Worm (Caenorhabditis elegans) whole organism, young adult: Measurements from ENCODE around the gene tag-281.
"Not testable (repeated sequence)": the region's sequence is repeated elsewhere in the genome, so short reads cannot be mapped to it uniquely, and the experiment has no call there.

Experiments used
- B0019.2 ChIP-seq: fragments of 200-800 bp; sonication (Bioruptor generic); conservative IDR thresholded peaks from 2 replicates; pipeline ENCODE4 v1.3.6; 2022; ENCODE audit warnings: missing genetic modification reagents, missing genetic modification characterization, missing compliant biosample characterization
- B0261.1 ChIP-seq: sonication (generic microtip); optimal IDR thresholded peaks from 2 replicates; lab custom pipeline; 2016; ENCODE audit warnings: mild to moderate bottlenecking, missing genetic modification characterization, moderate library complexity, missing compliant biosample characterization
- B0336.3 ChIP-seq: fragments of 200-800 bp; sonication (Bioruptor generic); IDR thresholded peaks from 2 replicates; pipeline ENCODE4 v1.3.6; 2022; ENCODE audit warnings: missing genetic modification characterization, missing compliant biosample characterization
- F23B12.7 ChIP-seq: sonication (generic microtip); optimal IDR thresholded peaks from 2 replicates; lab custom pipeline; 2017; ENCODE audit warnings: missing genetic modification characterization, mild to moderate bottlenecking, missing compliant biosample characterization, antibody characterized with exemption, moderate library complexity; ENCODE audit not compliant: insufficient read depth
- F33H1.4 ChIP-seq: fragments of 200-800 bp; sonication (Bioruptor generic); IDR thresholded peaks from 2 replicates; pipeline ENCODE4 v1.3.6; 2022; ENCODE audit warnings: missing genetic modification reagents, missing genetic modification characterization, missing compliant biosample characterization
- F39B2.1 ChIP-seq: fragments of 200-800 bp; sonication (Bioruptor generic); IDR thresholded peaks from 2 replicates; pipeline ENCODE4 v1.3.6; 2022; ENCODE audit warnings: missing genetic modification reagents, missing genetic modification characterization, missing compliant biosample characterization
- F52B5.7 ChIP-seq: sonication (generic microtip); optimal IDR thresholded peaks from 2 replicates; lab custom pipeline; 2016; ENCODE audit warnings: mild to moderate bottlenecking, missing genetic modification characterization, missing compliant biosample characterization
- F55B11.4 ChIP-seq: sonication (generic microtip); optimal IDR thresholded peaks from 2 replicates; lab custom pipeline; 2016; ENCODE audit warnings: missing compliant biosample characterization, missing genetic modification characterization, borderline replicate concordance; ENCODE audit not compliant: insufficient read depth
- F57A8.1 ChIP-seq: fragments of 200-800 bp; sonication (Bioruptor generic); optimal IDR thresholded peaks from 2 replicates; lab custom pipeline; 2018; ENCODE audit warnings: mild to moderate bottlenecking, missing genetic modification characterization, moderate library complexity, missing compliant biosample characterization
- T26A5.8 ChIP-seq: sonication (generic microtip); optimal IDR thresholded peaks from 2 replicates; lab custom pipeline; 2016; ENCODE audit warnings: missing genetic modification characterization, missing compliant biosample characterization
- Y95B8A.8 ChIP-seq: fragments of 200-800 bp; sonication (Bioruptor generic); IDR thresholded peaks from 2 replicates; pipeline ENCODE4 v1.3.6; 2022; ENCODE audit warnings: missing genetic modification reagents, missing genetic modification characterization, missing compliant biosample characterization
- ama-1 ChIP-seq, 3 experiments: fragments of 150-350 bp in 1 of 3; sonication (generic microtip) in 2 of 3; optimal IDR thresholded peaks; 2 replicates each; lab custom pipeline; 2014 to 2018; ENCODE audit warnings: missing biosample characterization in 2 of 3, missing genetic modification characterization in 2 of 3, missing genetic modification reagents in 2 of 3
- athp-1 ChIP-seq: sonication (generic microtip); optimal IDR thresholded peaks from 2 replicates; lab custom pipeline; 2017; ENCODE audit warnings: mild to moderate bottlenecking, missing genetic modification characterization, missing compliant biosample characterization
- attf-3 ChIP-seq: fragments of 200-800 bp; sonication (Bioruptor generic); conservative IDR thresholded peaks from 2 replicates; pipeline ENCODE4 v1.3.6; 2022; ENCODE audit warnings: missing genetic modification reagents, missing genetic modification characterization, missing compliant biosample characterization
- attf-5 ChIP-seq: fragments of 200-800 bp; sonication (Bioruptor generic); optimal IDR thresholded peaks from 2 replicates; lab custom pipeline; 2018; ENCODE audit warnings: mild to moderate bottlenecking, missing genetic modification characterization, missing compliant biosample characterization
- ceh-58 ChIP-seq: fragments of 200-800 bp; sonication (Bioruptor generic); IDR thresholded peaks from 2 replicates; pipeline ENCODE4 v1.3.6; 2022; ENCODE audit warnings: missing genetic modification characterization, missing compliant biosample characterization
- chd-7 ChIP-seq: sonication (generic microtip); optimal IDR thresholded peaks from 2 replicates; lab custom pipeline; 2016; ENCODE audit warnings: mild to moderate bottlenecking, missing genetic modification characterization, moderate library complexity, missing compliant biosample characterization
- die-1 ChIP-seq: sonication (generic microtip); optimal IDR thresholded peaks from 2 replicates; lab custom pipeline; 2016; ENCODE audit warnings: missing genotype, mild to moderate bottlenecking, missing genetic modification characterization, missing compliant biosample characterization
- dox-1 ChIP-seq: fragments of 200-800 bp; sonication (Bioruptor generic); IDR thresholded peaks from 2 replicates; pipeline ENCODE4 v1.3.6; 2022; ENCODE audit warnings: missing genetic modification reagents, missing genetic modification characterization, missing compliant biosample characterization
- dpff-1 ChIP-seq: sonication (generic microtip); optimal IDR thresholded peaks from 2 replicates; lab custom pipeline; 2017; ENCODE audit warnings: mild to moderate bottlenecking, missing genetic modification characterization, missing compliant biosample characterization
- egl-44 ChIP-seq: fragments of 200-800 bp; sonication (Bioruptor generic); IDR thresholded peaks from 2 replicates; pipeline ENCODE4 v1.3.6; 2022; ENCODE audit warnings: missing genetic modification reagents, missing genetic modification characterization, missing compliant biosample characterization
- fkh-3 ChIP-seq: sonication (generic microtip); optimal IDR thresholded peaks from 2 replicates; lab custom pipeline; 2016; ENCODE audit warnings: mild to moderate bottlenecking, missing genetic modification characterization, missing compliant biosample characterization
- hlh-26 ChIP-seq: fragments of 200-800 bp; sonication (Bioruptor generic); conservative IDR thresholded peaks from 2 replicates; pipeline ENCODE4 v1.3.6; 2022; ENCODE audit warnings: missing genetic modification reagents, missing genetic modification characterization, missing compliant biosample characterization
- hmg-20 ChIP-seq: fragments of 200-800 bp; sonication (Bioruptor generic); IDR thresholded peaks from 2 replicates; pipeline ENCODE4 v1.3.6; 2022; ENCODE audit warnings: missing genetic modification reagents, missing genetic modification characterization, missing compliant biosample characterization
- let-526 ChIP-seq: fragments of 200-800 bp; sonication (Bioruptor generic); IDR thresholded peaks from 2 replicates; pipeline ENCODE4 v1.3.6; 2022; ENCODE audit warnings: missing genetic modification reagents, missing genetic modification characterization, missing compliant biosample characterization
- lin-35 ChIP-seq, 3 experiments: fragments of 150-350 bp in 2 of 3; sonication (generic microtip) in 1 of 3; optimal IDR thresholded peaks; 2 replicates each; lab custom pipeline; 2014 to 2018; ENCODE audit warnings: missing biosample characterization in 3 of 3, missing genetic modification characterization in 3 of 3, missing genetic modification reagents in 3 of 3
- lir-1 ChIP-seq: fragments of 200-800 bp; sonication (Bioruptor generic); conservative IDR thresholded peaks from 2 replicates; pipeline ENCODE4 v1.3.6; 2022; ENCODE audit warnings: missing genetic modification reagents, missing genetic modification characterization, missing compliant biosample characterization
- mel-28 ChIP-seq: sonication (generic microtip); optimal IDR thresholded peaks from 2 replicates; lab custom pipeline; 2016; ENCODE audit warnings: borderline replicate concordance, mild to moderate bottlenecking, missing genetic modification characterization, missing compliant biosample characterization
- mxl-1 ChIP-seq: sonication (generic microtip); optimal IDR thresholded peaks from 2 replicates; lab custom pipeline; 2016; ENCODE audit warnings: missing genetic modification characterization, missing compliant biosample characterization
- nhr-120 ChIP-seq: fragments of 200-800 bp; sonication (Bioruptor generic); IDR thresholded peaks from 2 replicates; pipeline ENCODE4 v1.3.6; 2022; ENCODE audit warnings: missing genetic modification characterization, missing compliant biosample characterization
- pbrm-1 ChIP-seq: fragments of 200-800 bp; sonication (Bioruptor generic); IDR thresholded peaks from 2 replicates; pipeline ENCODE4 v1.3.6; 2022; ENCODE audit warnings: missing genetic modification reagents, missing genetic modification characterization, missing compliant biosample characterization
- snpc-1.1 ChIP-seq: sonication (generic microtip); optimal IDR thresholded peaks from 2 replicates; lab custom pipeline; 2017; ENCODE audit warnings: missing genetic modification characterization, mild to moderate bottlenecking, missing compliant biosample characterization, antibody characterized with exemption, moderate library complexity, missing genotype, missing genetic modification reagents; ENCODE audit not compliant: insufficient read depth
- tbp1 ChIP-seq: fragments of 200-800 bp; sonication (Bioruptor generic); optimal IDR thresholded peaks from 2 replicates; lab custom pipeline; 2018; ENCODE audit warnings: mild to moderate bottlenecking, missing genetic modification characterization, missing compliant biosample characterization
- tlf-1 ChIP-seq: fragments of 200-800 bp; sonication (Bioruptor generic); optimal IDR thresholded peaks from 2 replicates; lab custom pipeline; 2018; ENCODE audit warnings: mild to moderate bottlenecking, missing genetic modification characterization, missing compliant biosample characterization
- zfh-2 ChIP-seq: fragments of 200-800 bp; sonication (Bioruptor generic); conservative IDR thresholded peaks from 2 replicates; pipeline ENCODE4 v1.3.6; 2022; ENCODE audit warnings: missing genetic modification reagents, missing genetic modification characterization, missing compliant biosample characterization
- zim-3 ChIP-seq: sonication (generic microtip); optimal IDR thresholded peaks from 2 replicates; lab custom pipeline; 2017; ENCODE audit warnings: mild to moderate bottlenecking, missing genetic modification characterization, moderate library complexity, missing compliant biosample characterization
- ztf-28 ChIP-seq: fragments of 200-800 bp; sonication (Bioruptor generic); IDR thresholded peaks from 2 replicates; pipeline ENCODE4 v1.3.6; 2022; ENCODE audit warnings: missing genetic modification reagents, missing genetic modification characterization, missing compliant biosample characterization
- ztf-6 ChIP-seq: fragments of 200-800 bp; sonication (Bioruptor generic); IDR thresholded peaks from 2 replicates; pipeline ENCODE4 v1.3.6; 2022; ENCODE audit warnings: missing genetic modification reagents, missing genetic modification characterization, missing compliant biosample characterization

The tag-281 gene

ce11 chrII:12435202-12435872 lies 24.2 kb upstream of the tag-281 start (continued):
- TF ChIP-seq zfh-2 (GFP tag; lab: Robert Waterston, UW): peak; percentile 81

- no peak for TF ChIP-seq B0019.2 (GFP tag; lab: Robert Waterston, UW)
- no peak for TF ChIP-seq lir-1
- TF ChIP-seq attf-5: no peak
- TF ChIP-seq hlh-26 (GFP tag; lab: Robert Waterston, UW): no peak
- TF ChIP-seq let-526 (GFP tag; lab: Robert Waterston, UW): no peak
- no peak for TF ChIP-seq T26A5.8
- no peak for TF ChIP-seq F55B11.4
- TF ChIP-seq lin-35 (GFP tag; optimal IDR thresholded peaks at IDR 0.05; lab: Kevin White, UChicago): no peak
These were observed 22.8 kb upstream of the tag-281 start for ce11 chrII:12436717-12437116.

ce11 chrII:12438441-12438840 lies 21.1 kb upstream of the tag-281 start, which contains the start of gene Y57A10C.9:
Gene Y57A10C.9, minus strand, starts transcription at chrII:12438541.
- TF ChIP-seq F39B2.1 (no peak), B0336.3 (GFP tag; lab: Robert Waterston, UW) (no peak), die-1 (no peak), dox-1 (GFP tag; lab: Robert Waterston, UW) (no peak), lin-35 (GFP tag; optimal IDR thresholded peaks at IDR 0.05; lab: Kevin White, UChicago) (no peak), athp-1 (tag; lab: Kevin White, UChicago) (no peak), attf-3 (no peak), chd-7 (no peak), ztf-28 (no peak), B0261.1 (tag; lab: Kevin White, UChicago) (no peak), F33H1.4 (no peak), ama-1 (optimal IDR thresholded peaks at IDR 0.05; lab: Kevin White, UChicago) (no peak), ama-1 (GFP tag; optimal IDR thresholded peaks at IDR 0.05; lab: Kevin White, UChicago) (no peak), mel-28 (tag; lab: Kevin White, UChicago) (no peak), hmg-20 (GFP tag; lab: Robert Waterston, UW) (no peak)

- not testable (repeated sequence) for TF ChIP-seq snpc-1.1 (tag; lab: Kevin White, UChicago); dox-1 (GFP tag; lab: Robert Waterston, UW); B0336.3 (GFP tag; lab: Robert Waterston, UW)
These were observed 18.4 kb upstream of the tag-281 start, which contains the start of gene Y57A10C.10 for ce11 chrII:12441164-12441563. Gene Y57A10C.10, minus strand, starts transcription at chrII:12441264.

ce11 chrII:12444679-12445376 lies 14.7 kb upstream of the tag-281 start, which contains the start of the genes W05H5.1 and pitr-6:
Gene W05H5.1, minus strand, starts transcription at chrII:12444779.
Gene pitr-6, plus strand, starts transcription at chrII:12445326.
- TF ChIP-seq F52B5.7 (tag; lab: Kevin White, UChicago) (no peak), egl-44 (GFP tag; lab: Robert Waterston, UW) (no peak), snpc-1.1 (tag; lab: Kevin White, UChicago) (no peak), ztf-28 (0 out of 2 replicates have a peak, but pooled peaks have one; percentile 15), mxl-1 (no peak)

ce11 chrII:12448241-12448640 lies 11.3 kb upstream of the tag-281 start, which contains the start of gene srh-27:
Gene srh-27, plus strand, starts transcription at chrII:12448541.
- TF ChIP-seq let-526 (GFP tag; lab: Robert Waterston, UW) (no peak), nhr-120 (no peak), fkh-3 (no peak), Y95B8A.8 (GFP tag; lab: Robert Waterston, UW) (no peak), tbp1 (GFP tag; lab: Kevin White, UChicago) (no peak), ceh-58 (GFP tag; lab: Robert Waterston, UW) (no peak), F23B12.7 (no peak), zim-3 (no peak), ztf-6 (GFP tag; lab: Robert Waterston, UW) (no peak), tlf-1 (GFP tag; lab: Kevin White, UChicago) (no peak), attf-5 (no peak), mxl-1 (no peak), pbrm-1 (no peak), dpff-1 (tag; lab: Kevin White, UChicago) (no peak), F57A8.1 (GFP tag; lab: Kevin White, UChicago) (no peak)
